Worm (Caenorhabditis elegans) whole organism, late embryonic: ENCODE measurements around the gene F44G4.1.

Experiments used
- F13H6.1 ChIP-seq: sonication (generic microtip); optimal IDR thresholded peaks from 2 replicates; lab custom pipeline; 2016; ENCODE audit warnings: missing genetic modification characterization, missing compliant biosample characterization
- K09A11.1 ChIP-seq: sonication (generic microtip); optimal IDR thresholded peaks from 2 replicates; lab custom pipeline; 2017; ENCODE audit warnings: antibody characterized with exemption, mild to moderate bottlenecking, missing genetic modification characterization, missing compliant biosample characterization; ENCODE audit not compliant: insufficient read depth
- T23F11.4 ChIP-seq: fragments of 200-800 bp; sonication (Bioruptor generic); optimal IDR thresholded peaks from 2 replicates; lab custom pipeline; 2018; ENCODE audit warnings: mild to moderate bottlenecking, missing genetic modification characterization, missing compliant biosample characterization
- Y22D7AL.16 ChIP-seq: sonication (generic microtip); optimal IDR thresholded peaks from 2 replicates; lab custom pipeline; 2016; ENCODE audit warnings: missing genetic modification characterization, missing compliant biosample characterization
- ahr-1 ChIP-seq: sonication (generic microtip); optimal IDR thresholded peaks from 2 replicates; lab custom pipeline; 2016; ENCODE audit warnings: missing genetic modification characterization, missing compliant biosample characterization
- ceh-14 ChIP-seq: sonication (generic microtip); optimal IDR thresholded peaks from 2 replicates; lab custom pipeline; 2016; ENCODE audit warnings: missing genotype, missing genetic modification characterization, missing compliant biosample characterization
- ceh-18 ChIP-seq: sonication (generic microtip); optimal IDR thresholded peaks from 2 replicates; lab custom pipeline; 2016; ENCODE audit warnings: missing genetic modification characterization, missing compliant biosample characterization
- ceh-19 ChIP-seq: fragments of 200-800 bp; sonication (Bioruptor generic); optimal IDR thresholded peaks from 2 replicates; lab custom pipeline; 2018; ENCODE audit warnings: mild to moderate bottlenecking, missing genetic modification characterization, missing compliant biosample characterization
- ceh-24 ChIP-seq: sonication (generic microtip); optimal IDR thresholded peaks from 2 replicates; lab custom pipeline; 2016; ENCODE audit warnings: mild to moderate bottlenecking, missing genetic modification characterization, missing compliant biosample characterization
- ceh-30 ChIP-seq: fragments of 150-350 bp; optimal IDR thresholded peaks from 2 replicates; lab custom pipeline; 2014; ENCODE audit warnings: missing biosample characterization, missing genetic modification characterization
- ceh-45 ChIP-seq: fragments of 200-800 bp; sonication (Bioruptor generic); IDR thresholded peaks from 2 replicates; pipeline ENCODE4 v1.3.6; 2022; ENCODE audit warnings: missing genetic modification reagents, missing genetic modification characterization, missing compliant biosample characterization
- ceh-48 ChIP-seq: sonication (generic microtip); optimal IDR thresholded peaks from 2 replicates; lab custom pipeline; 2016; ENCODE audit warnings: missing genetic modification characterization, inconsistent platforms, missing compliant biosample characterization
- ceh-9 ChIP-seq: sonication (generic microtip); optimal IDR thresholded peaks from 2 replicates; lab custom pipeline; 2016; ENCODE audit warnings: mild to moderate bottlenecking, missing genetic modification characterization, inconsistent platforms, missing compliant biosample characterization
- elt-2 ChIP-seq: sonication (generic microtip); optimal IDR thresholded peaks from 2 replicates; lab custom pipeline; 2016; ENCODE audit warnings: missing genetic modification reagents, missing genetic modification characterization, missing compliant biosample characterization
- elt-4 ChIP-seq: sonication (generic microtip); optimal IDR thresholded peaks from 2 replicates; lab custom pipeline; 2016; ENCODE audit warnings: missing genetic modification characterization, missing compliant biosample characterization
- ets-4 ChIP-seq: sonication (generic microtip); optimal IDR thresholded peaks from 2 replicates; lab custom pipeline; 2016; ENCODE audit warnings: missing genetic modification characterization, missing compliant biosample characterization
- fkh-6 ChIP-seq: sonication (generic microtip); optimal IDR thresholded peaks from 2 replicates; lab custom pipeline; 2016; ENCODE audit warnings: missing genetic modification characterization, missing compliant biosample characterization
- hlh-13 ChIP-seq: fragments of 200-800 bp; sonication (Bioruptor generic); optimal IDR thresholded peaks from 2 replicates; lab custom pipeline; 2018; ENCODE audit warnings: mild to moderate bottlenecking, missing genetic modification characterization, missing compliant biosample characterization
- hlh-15 ChIP-seq: sonication (generic microtip); optimal IDR thresholded peaks from 2 replicates; lab custom pipeline; 2016; ENCODE audit warnings: missing genetic modification characterization, missing compliant biosample characterization
- hlh-30 ChIP-seq: sonication (generic microtip); optimal IDR thresholded peaks from 2 replicates; lab custom pipeline; 2017; ENCODE audit warnings: antibody characterized with exemption, missing genetic modification characterization, missing compliant biosample characterization; ENCODE audit not compliant: insufficient read depth
- lim-6 ChIP-seq: sonication (generic microtip); optimal IDR thresholded peaks from 2 replicates; lab custom pipeline; 2016; ENCODE audit warnings: missing genetic modification characterization, missing compliant biosample characterization
- lin-11 ChIP-seq: fragments of 200-800 bp; sonication (Bioruptor generic); optimal IDR thresholded peaks from 2 replicates; lab custom pipeline; 2018; ENCODE audit warnings: mild to moderate bottlenecking, missing genetic modification characterization, missing compliant biosample characterization
- madf-2 ChIP-seq: sonication (generic microtip); optimal IDR thresholded peaks from 2 replicates; lab custom pipeline; 2017; ENCODE audit warnings: missing genetic modification characterization, missing compliant biosample characterization
- mec-3 ChIP-seq: sonication (generic microtip); optimal IDR thresholded peaks from 2 replicates; lab custom pipeline; 2016; ENCODE audit warnings: borderline replicate concordance, missing genetic modification characterization, missing compliant biosample characterization
- nfya-1 ChIP-seq: sonication (generic microtip); optimal IDR thresholded peaks from 2 replicates; lab custom pipeline; 2017; ENCODE audit warnings: missing genetic modification characterization, mild to moderate bottlenecking, missing compliant biosample characterization, antibody characterized with exemption, moderate library complexity
- odd-2 ChIP-seq: sonication (generic microtip); optimal IDR thresholded peaks from 2 replicates; lab custom pipeline; 2017; ENCODE audit warnings: antibody characterized with exemption, mild to moderate bottlenecking, missing genetic modification characterization, missing compliant biosample characterization
- pha-2 ChIP-seq: sonication (generic microtip); optimal IDR thresholded peaks from 2 replicates; lab custom pipeline; 2017; ENCODE audit warnings: mild to moderate bottlenecking, missing genetic modification characterization, missing compliant biosample characterization
- pros-1 ChIP-seq: fragments of 150-350 bp; optimal IDR thresholded peaks from 2 replicates; lab custom pipeline; 2014; ENCODE audit warnings: missing biosample characterization, missing genetic modification reagents, missing genetic modification characterization
- syd-9 ChIP-seq: sonication (generic microtip); optimal IDR thresholded peaks from 2 replicates; lab custom pipeline; 2016; ENCODE audit warnings: mild to moderate bottlenecking, missing genetic modification characterization, moderate library complexity, missing compliant biosample characterization
- unc-3 ChIP-seq, 2 experiments: fragments of 200-800 bp in 1 of 2; sonication (Bioruptor generic) in 1 of 2; sonication (generic microtip) in 1 of 2; conservative IDR thresholded peaks in 1 of 2; optimal IDR thresholded peaks in 1 of 2; 2 replicates each; pipeline versions ENCODE4 v1.3.6 to Lab custom; 2016 to 2022; ENCODE audit warnings: missing compliant biosample characterization in 2 of 2, missing genetic modification characterization in 2 of 2, missing genetic modification reagents in 1 of 2
- unc-42 ChIP-seq: sonication (generic microtip); optimal IDR thresholded peaks from 2 replicates; lab custom pipeline; 2016; ENCODE audit warnings: missing genotype, missing genetic modification characterization, missing compliant biosample characterization
- unc-86 ChIP-seq: sonication (generic microtip); optimal IDR thresholded peaks from 2 replicates; lab custom pipeline; 2016; ENCODE audit warnings: missing genetic modification characterization, missing compliant biosample characterization
- zip-5 ChIP-seq: sonication (generic microtip); optimal IDR thresholded peaks from 2 replicates; lab custom pipeline; 2016; ENCODE audit warnings: missing genetic modification characterization, missing compliant biosample characterization
- ztf-16 ChIP-seq: sonication (generic microtip); optimal IDR thresholded peaks from 2 replicates; lab custom pipeline; 2017; ENCODE audit warnings: missing genetic modification characterization, missing compliant biosample characterization

Gene F44G4.1

ce11 chrII:8990267-8990666 lies 4.2 kb upstream of the F44G4.1 start:
- no peak for TF ChIP-seq unc-86
- no peak for TF ChIP-seq syd-9 (tag; lab: Kevin White, UChicago)
- TF ChIP-seq elt-4 (tag; lab: Kevin White, UChicago), result no peak
- TF ChIP-seq ceh-14, result no peak
- no peak for TF ChIP-seq fkh-6 (tag; lab: Kevin White, UChicago)
- TF ChIP-seq odd-2, result no peak
- TF ChIP-seq pha-2 (tag; lab: Kevin White, UChicago), result no peak
- no peak for TF ChIP-seq F13H6.1
- no peak for TF ChIP-seq hlh-13 (GFP tag; lab: Kevin White, UChicago)
- TF ChIP-seq hlh-15, result no peak
- TF ChIP-seq Y22D7AL.16 (tag; lab: Kevin White, UChicago), result no peak
- TF ChIP-seq elt-2 (tag; lab: Kevin White, UChicago), result no peak
- no peak for TF ChIP-seq ceh-9 (tag; lab: Kevin White, UChicago)
- TF ChIP-seq hlh-30 (tag; lab: Kevin White, UChicago), result no peak
- no peak for TF ChIP-seq lin-11 (tag; lab: Kevin White, UChicago)

- TF ChIP-seq mec-3 (tag; lab: Kevin White, UChicago) (no peak), ztf-16 (tag; lab: Kevin White, UChicago) (no peak), unc-3 (GFP tag; conservative IDR thresholded peaks at IDR 0.05; lab: Robert Waterston, UW) (no peak), unc-3 (tag; optimal IDR thresholded peaks at IDR 0.05; lab: Kevin White, UChicago) (no peak), ceh-18 (tag; lab: Kevin White, UChicago) (no peak), madf-2 (tag; lab: Kevin White, UChicago) (no peak)
Observed at ce11 chrII:8991602-8992001, 2.8 kb upstream of the F44G4.1 start.

ce11 chrII:8992780-8993179 lies 1.7 kb upstream of the F44G4.1 start, which contains the start of gene ooc-5:
Gene ooc-5 (plus strand): TSS chrII:8993160.
- no peak for TF ChIP-seq zip-5 (tag; lab: Kevin White, UChicago)
- TF ChIP-seq, all 69 proteins: peak for 0

- no peak for TF ChIP-seq zip-5 (tag; lab: Kevin White, UChicago)
- no peak for TF ChIP-seq ceh-19 (GFP tag; lab: Kevin White, UChicago)
- TF ChIP-seq fkh-6 (tag; lab: Kevin White, UChicago), result no peak
- no peak for TF ChIP-seq F13H6.1
- TF ChIP-seq unc-42 (tag; lab: Kevin White, UChicago), result no peak
- no peak for TF ChIP-seq lim-6 (tag; lab: Kevin White, UChicago)
- TF ChIP-seq T23F11.4, result no peak
Observed at ce11 chrII:8996064-8996463, 1.6 kb downstream of the F44G4.1 start, which contains the start of gene ndub-2. Gene ndub-2 (plus strand): TSS chrII:8996364.

- peak; percentile 91 for TF ChIP-seq unc-42 (tag; lab: Kevin White, UChicago)
- TF ChIP-seq ceh-30 (tag; lab: Kevin White, UChicago), result no peak
- TF ChIP-seq nfya-1, result peak; percentile 30
- TF ChIP-seq ceh-45 (GFP tag; lab: Robert Waterston, UW), result no peak
- TF ChIP-seq K09A11.1 (tag; lab: Kevin White, UChicago), result no peak
- TF ChIP-seq ets-4, result no peak
- TF ChIP-seq ceh-48 (tag; lab: Kevin White, UChicago), result peak; percentile 21
- TF ChIP-seq ceh-14, result peak; percentile 52
Observed at ce11 chrII:8997479-8997878, 3.0 kb downstream of the F44G4.1 start, which contains the start of the genes F44G4.3 and tdp-1. Gene F44G4.3 (minus strand): TSS chrII:8997662. Gene tdp-1 (plus strand): TSS chrII:8997825.

ce11 chrII:9000331-9000730 lies 5.9 kb downstream of the F44G4.1 start, which contains the start of gene F44G4.5:
Gene F44G4.5 (minus strand): TSS chrII:9000431.
- no peak for TF ChIP-seq pros-1 (tag; lab: Kevin White, UChicago)
- TF ChIP-seq elt-4 (tag; lab: Kevin White, UChicago), result no peak
- no peak for TF ChIP-seq ceh-45 (GFP tag; lab: Robert Waterston, UW)
- no peak for TF ChIP-seq ahr-1 (tag; lab: Kevin White, UChicago)
- TF ChIP-seq ceh-24 (tag; lab: Kevin White, UChicago), result no peak
